Fruit fly (Drosophila melanogaster): ENCODE measurements around the gene CG32576.

The CG32576 gene

DNA sequence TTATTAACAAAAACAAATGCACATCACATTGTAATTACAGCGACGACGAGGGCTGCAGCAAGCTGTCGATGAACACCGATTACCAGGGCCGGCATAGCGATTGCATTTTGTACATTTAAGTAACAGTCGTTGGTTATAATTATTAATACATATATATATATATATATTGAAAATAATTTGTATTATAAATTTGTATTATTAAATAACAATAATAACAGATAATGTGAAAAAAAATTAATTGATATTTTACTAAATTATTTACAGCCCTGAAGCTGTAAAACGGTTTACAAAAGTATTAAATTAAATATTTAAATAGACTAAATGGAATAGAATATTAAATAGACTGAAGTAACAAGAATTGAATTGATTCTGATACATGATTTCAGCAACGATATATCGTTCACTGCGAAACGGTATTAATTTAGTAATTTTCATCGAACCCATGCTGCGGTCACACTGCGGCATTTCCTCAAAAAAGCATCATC, 12.4 kb downstream of the CG32576 start, which contains the start of the genes kat80 and Prosalpha4 (continued):
- no peak for TF ChIP-seq CG7271 (tag; optimal IDR thresholded peaks at IDR 0.05)
- TF ChIP-seq Doc2 (GFP tag; IDR thresholded peaks at IDR 0.05), result no peak
- TF ChIP-seq CG13424 (tag; optimal IDR thresholded peaks at IDR 0.05), result peak; percentile 53
- TF ChIP-seq Opbp (GFP tag; IDR thresholded peaks at IDR 0.05; ENCODE audit: partially characterized antibody), result peak; percentile 37; the same call in 2 of the 3 replicates
- peak; percentile 65 for TF ChIP-seq CG12391 (tag; optimal IDR thresholded peaks at IDR 0.05)
- peak; percentile 29 for TF ChIP-seq CG9817 (tag; optimal IDR thresholded peaks at IDR 0.05)
- TF ChIP-seq cato (GFP tag; optimal IDR thresholded peaks at IDR 0.05; ENCODE audit: borderline replicate concordance), result no peak
- TF ChIP-seq exex (tag; optimal IDR thresholded peaks at IDR 0.05), result peak; percentile 70
- peak; percentile 26 for TF ChIP-seq CG2120 (GFP tag; optimal IDR thresholded peaks at IDR 0.05)
- no peak for TF ChIP-seq tgo (GFP tag; IDR thresholded peaks at IDR 0.05)
- no peak for TF ChIP-seq fru (optimal IDR thresholded peaks at IDR 0.05)
- TF ChIP-seq Vsx1 (GFP tag; optimal IDR thresholded peaks at IDR 0.05), result no peak
- no peak for TF ChIP-seq Atf-2 (GFP tag; optimal IDR thresholded peaks at IDR 0.05)
- TF ChIP-seq CG4730 (GFP tag; IDR thresholded peaks at IDR 0.05), result no peak
- no peak for TF ChIP-seq dysf (GFP tag; IDR thresholded peaks at IDR 0.05)
- no peak for TF ChIP-seq CHES-1-like (GFP tag; optimal IDR thresholded peaks at IDR 0.05)
- TF ChIP-seq knrl (GFP tag; IDR thresholded peaks at IDR 0.05; ENCODE audit: partially characterized antibody), result peak; percentile 74; the same call in 2 of the 3 replicates
- peak; percentile 53; the same call in 1 of the 3 replicates for TF ChIP-seq vnd (GFP tag; IDR thresholded peaks at IDR 0.05; ENCODE audit: partially characterized antibody)
- TF ChIP-seq CG12104 (GFP tag; optimal IDR thresholded peaks at IDR 0.05), result no peak
- no peak for TF ChIP-seq fd64A (GFP tag; optimal IDR thresholded peaks at IDR 0.05)
- TF ChIP-seq CG13775 (GFP tag; optimal IDR thresholded peaks at IDR 0.05), result peak; percentile 58
- TF ChIP-seq pho (GFP tag; optimal IDR thresholded peaks at IDR 0.05), result no peak
- no peak for TF ChIP-seq CG10565 (GFP tag; optimal IDR thresholded peaks at IDR 0.05)
- TF ChIP-seq Xbp1 (GFP tag; optimal IDR thresholded peaks at IDR 0.05), result peak; percentile 31
- TF ChIP-seq dan (GFP tag; IDR thresholded peaks at IDR 0.05), result no peak
- no peak for TF ChIP-seq CG9876 (GFP tag; optimal IDR thresholded peaks at IDR 0.05)
- TF ChIP-seq danr (GFP tag; IDR thresholded peaks at IDR 0.05), result no peak
- no peak for TF ChIP-seq CG2889 (GFP tag; IDR thresholded peaks at IDR 0.05)
- TF ChIP-seq crc (GFP tag; optimal IDR thresholded peaks at IDR 0.05), result no peak
- TF ChIP-seq PHDP (tag; optimal IDR thresholded peaks at IDR 0.05), result peak; percentile 32
- TF ChIP-seq Ravus (GFP tag; IDR thresholded peaks at IDR 0.05), result no peak
- no peak for TF ChIP-seq CG3838 (GFP tag; optimal IDR thresholded peaks at IDR 0.05)
- no peak for TF ChIP-seq Gsc (GFP tag; IDR thresholded peaks at IDR 0.05)
- no peak for TF ChIP-seq CG10274 (GFP tag; optimal IDR thresholded peaks at IDR 0.05)
- TF ChIP-seq CG1233 (GFP tag; optimal IDR thresholded peaks at IDR 0.05), result peak; percentile 64
- no peak for TF ChIP-seq CG11723 (GFP tag; optimal IDR thresholded peaks at IDR 0.05)
- no peak for TF ChIP-seq ewg (GFP tag; optimal IDR thresholded peaks at IDR 0.05)
- TF ChIP-seq bigmax (GFP tag; optimal IDR thresholded peaks at IDR 0.05), result no peak
- no peak for TF ChIP-seq Sox102F (GFP tag; optimal IDR thresholded peaks at IDR 0.05)
- no peak for TF ChIP-seq CG1602 (GFP tag; optimal IDR thresholded peaks at IDR 0.05)
- TF ChIP-seq Hmr (GFP tag; optimal IDR thresholded peaks at IDR 0.05), result peak; percentile 15
- no peak for TF ChIP-seq Adf1 (GFP tag; IDR thresholded peaks at IDR 0.05)
- TF ChIP-seq mld (GFP tag; IDR thresholded peaks at IDR 0.05; ENCODE audit: partially characterized antibody), result no peak
- no peak for TF ChIP-seq Nf-YA (GFP tag; IDR thresholded peaks at IDR 0.05)
- peak; percentile 75 for TF ChIP-seq BEAF-32 (GFP tag; optimal IDR thresholded peaks at IDR 0.05)
- no peak for TF ChIP-seq Myb (GFP tag; optimal IDR thresholded peaks at IDR 0.05)
- TF ChIP-seq dmrt99B (tag; optimal IDR thresholded peaks at IDR 0.05), result peak; percentile 32
- TF ChIP-seq ind (GFP tag; optimal IDR thresholded peaks at IDR 0.05), result peak; percentile 41
- TF ChIP-seq HLH54F (GFP tag; optimal IDR thresholded peaks at IDR 0.05), result no peak
- peak; percentile 47 for TF ChIP-seq CG15696 (tag; optimal IDR thresholded peaks at IDR 0.05)
- TF ChIP-seq sens-2 (GFP tag; IDR thresholded peaks at IDR 0.05), result no peak
